Fruit fly (Drosophila melanogaster): Measurements from ENCODE around the gene CG46059.
A peak's percentile ranks its signal among the peaks of the same experiment; 100 is the strongest.

Gene CG46059

DNA sequence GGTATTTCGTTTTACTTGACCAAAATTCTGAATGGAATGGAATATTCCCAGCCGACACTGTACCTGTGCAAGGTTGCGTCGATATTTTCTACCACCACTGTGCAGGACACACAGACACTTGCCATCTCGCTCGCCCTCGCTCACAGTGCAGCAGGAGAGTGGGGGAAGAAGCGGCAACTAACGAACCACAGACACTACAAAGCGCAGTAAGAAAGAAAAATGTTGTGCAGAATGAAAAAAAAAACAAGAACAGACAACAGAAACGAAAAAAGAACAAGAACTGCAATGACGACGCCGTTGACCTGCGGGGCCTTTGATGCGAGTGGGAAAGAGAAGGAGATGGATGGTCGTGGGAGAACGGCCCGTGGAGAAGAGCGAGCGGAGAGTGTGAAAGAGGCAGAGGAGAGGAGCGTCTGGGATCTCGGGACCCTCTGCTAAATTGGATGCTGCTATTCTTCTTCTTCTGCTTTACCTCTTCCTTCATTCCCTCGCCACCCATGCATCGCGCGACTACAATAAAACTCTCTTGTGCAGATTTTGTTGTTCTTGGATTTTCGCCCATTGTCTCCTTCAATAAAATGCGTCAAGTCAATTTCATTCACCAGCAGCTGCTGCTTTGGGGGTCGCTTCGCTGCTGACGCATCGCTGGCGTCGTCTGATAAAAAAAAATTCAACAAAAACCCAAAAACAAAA is 22.1 kb downstream of the CG46059 start:
- TF ChIP-seq dsf (GFP tag; optimal IDR thresholded peaks at IDR 0.05; ENCODE audit: borderline replicate concordance) (no peak), Abd-B (GFP tag; optimal IDR thresholded peaks at IDR 0.05) (no peak), fru (GFP tag; optimal IDR thresholded peaks at IDR 0.05) (peak; percentile 82), woc (GFP tag; optimal IDR thresholded peaks at IDR 0.05) (peak; percentile 35), Hnf4 (GFP tag; optimal IDR thresholded peaks at IDR 0.05) (peak; percentile 29), tai (GFP tag; optimal IDR thresholded peaks at IDR 0.05) (no peak), OdsH (GFP tag; optimal IDR thresholded peaks at IDR 0.05) (peak; percentile 10), Jra (GFP tag; optimal IDR thresholded peaks at IDR 0.05) (peak; percentile 43), Dfd (GFP tag; optimal IDR thresholded peaks at IDR 0.05) (no peak), CG32264 (GFP tag; optimal IDR thresholded peaks at IDR 0.05) (peak; percentile 36), psq (GFP tag; optimal IDR thresholded peaks at IDR 0.05) (peak; percentile 99), pan (optimal IDR thresholded peaks at IDR 0.05) (no peak), br (GFP tag; optimal IDR thresholded peaks at IDR 0.05) (peak; percentile 56), CG9705 (GFP tag; optimal IDR thresholded peaks at IDR 0.05) (no peak), Hr78 (GFP tag; optimal IDR thresholded peaks at IDR 0.05) (no peak), Dif (GFP tag; optimal IDR thresholded peaks at IDR 0.05; ENCODE audit: partially characterized antibody) (peak; percentile 55), h (GFP tag; optimal IDR thresholded peaks at IDR 0.05) (peak; percentile 13), lola (GFP tag; optimal IDR thresholded peaks at IDR 0.05) (no peak), usp (GFP tag; optimal IDR thresholded peaks at IDR 0.05) (no peak), Vsx2 (GFP tag; optimal IDR thresholded peaks at IDR 0.05; ENCODE audit: partially characterized antibody) (no peak), Rel (GFP tag; optimal IDR thresholded peaks at IDR 0.05) (peak; percentile 87), Rel (tag; optimal IDR thresholded peaks at IDR 0.05) (no peak), sv (GFP tag; optimal IDR thresholded peaks at IDR 0.05) (no peak), Myc (optimal IDR thresholded peaks at IDR 0.05) (no peak), foxo (GFP tag; optimal IDR thresholded peaks at IDR 0.05) (no peak), Hr83 (GFP tag; optimal IDR thresholded peaks at IDR 0.05; ENCODE audit: poor library complexity, severe bottlenecking) (peak; percentile 14), rgr (GFP tag; optimal IDR thresholded peaks at IDR 0.05) (peak; percentile 29), GATAd (GFP tag; optimal IDR thresholded peaks at IDR 0.05) (no peak), jim (GFP tag; optimal IDR thresholded peaks at IDR 0.05) (peak; percentile 94), dmrt93B (GFP tag; optimal IDR thresholded peaks at IDR 0.05) (no peak), CrebA (GFP tag; optimal IDR thresholded peaks at IDR 0.05; ENCODE audit: borderline replicate concordance) (peak; percentile 84), N (GFP tag; optimal IDR thresholded peaks at IDR 0.05) (no peak), brk (GFP tag; optimal IDR thresholded peaks at IDR 0.05) (peak; percentile 53), dl (GFP tag; optimal IDR thresholded peaks at IDR 0.05; ENCODE audit: insufficient read depth in 1 of 2, partially characterized antibody in 2 of 2) (peak; percentile 33 to 47), ey (GFP tag; optimal IDR thresholded peaks at IDR 0.05) (no peak), Mio (GFP tag; optimal IDR thresholded peaks at IDR 0.05) (no peak), sage (GFP tag; optimal IDR thresholded peaks at IDR 0.05) (peak; percentile 3), HLH106 (tag; optimal IDR thresholded peaks at IDR 0.05) (peak; percentile 2), Sp1 (GFP tag; optimal IDR thresholded peaks at IDR 0.05) (peak; percentile 73)

DNA sequence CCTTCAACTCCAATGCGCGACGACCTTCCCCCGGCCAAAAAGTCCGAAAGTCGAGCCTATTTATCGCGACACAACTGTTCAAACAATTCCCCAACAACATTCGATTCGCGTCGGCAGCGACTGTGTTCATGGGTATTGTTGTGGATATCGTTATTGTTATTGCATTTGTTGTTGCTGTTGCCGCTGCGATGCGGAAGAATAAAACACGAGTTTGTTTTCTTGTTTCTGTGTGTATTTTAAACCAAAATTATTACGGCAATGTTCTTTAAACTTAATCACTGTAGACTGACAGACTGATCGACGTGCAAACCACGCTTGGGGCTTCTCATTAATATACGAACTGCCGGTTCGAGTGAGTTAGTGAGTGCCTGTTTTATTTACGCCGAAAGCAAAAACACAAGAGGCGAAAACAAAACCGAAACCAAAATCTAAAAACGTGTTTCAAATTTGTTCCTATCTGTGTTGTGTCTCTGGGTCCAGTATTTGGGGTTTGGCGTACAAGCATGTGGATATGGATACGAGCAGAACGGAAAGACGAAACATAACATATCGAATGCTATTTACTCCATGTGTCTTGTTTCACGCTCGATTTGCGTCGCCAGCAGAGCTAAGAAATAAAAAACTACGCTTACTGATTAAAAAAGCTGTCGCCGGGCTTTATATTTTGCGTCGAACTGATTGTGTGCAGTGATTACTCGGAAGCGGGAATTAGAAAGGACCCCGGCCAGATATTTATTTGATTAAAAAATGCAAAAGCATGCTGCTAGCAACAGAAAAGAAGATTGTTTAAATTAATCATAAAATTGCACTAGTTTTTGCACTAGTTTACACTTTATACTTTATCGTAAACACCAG is 23.8 kb downstream of the CG46059 start:
- TF ChIP-seq Dfd (GFP tag; optimal IDR thresholded peaks at IDR 0.05), result peak; percentile 87
- TF ChIP-seq ey (GFP tag; optimal IDR thresholded peaks at IDR 0.05), result peak; percentile 15
- no peak for TF ChIP-seq jim (GFP tag; optimal IDR thresholded peaks at IDR 0.05)
- no peak for TF ChIP-seq HLH106 (tag; optimal IDR thresholded peaks at IDR 0.05)
- TF ChIP-seq Myc (optimal IDR thresholded peaks at IDR 0.05), result no peak
- TF ChIP-seq fru (GFP tag; optimal IDR thresholded peaks at IDR 0.05), result peak; percentile 11
- no peak for TF ChIP-seq lola (GFP tag; optimal IDR thresholded peaks at IDR 0.05)
- no peak for TF ChIP-seq Dif (GFP tag; optimal IDR thresholded peaks at IDR 0.05; ENCODE audit: partially characterized antibody)
- no peak for TF ChIP-seq GATAd (GFP tag; optimal IDR thresholded peaks at IDR 0.05)
- no peak for TF ChIP-seq Sp1 (GFP tag; optimal IDR thresholded peaks at IDR 0.05)
- TF ChIP-seq dsf (GFP tag; optimal IDR thresholded peaks at IDR 0.05; ENCODE audit: borderline replicate concordance), result no peak
- TF ChIP-seq foxo (GFP tag; optimal IDR thresholded peaks at IDR 0.05), result peak in 1 of 2 experiments; percentile 24

Data from whole organism, wandering third instar larva.